Worm (Caenorhabditis elegans): ENCODE measurements around the gene F58D12.3.

DNA sequence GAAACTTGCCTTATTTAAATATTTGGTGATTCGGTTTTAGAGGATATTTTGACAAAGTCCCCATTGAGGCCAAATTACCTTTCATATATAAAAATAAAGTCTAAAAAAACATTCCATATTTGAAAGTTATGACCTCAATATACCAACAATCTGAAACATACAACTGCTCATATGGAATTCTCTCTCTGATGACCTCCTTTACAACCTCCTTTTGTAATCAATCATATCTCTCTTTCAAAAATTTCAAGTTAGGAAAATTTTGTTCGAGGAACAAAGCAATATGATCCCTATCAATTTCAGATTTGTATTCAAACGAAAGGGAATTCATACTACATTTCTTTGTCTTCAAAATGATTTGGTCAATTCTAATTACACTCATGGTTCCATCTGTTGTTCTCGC, 21.9 kb downstream of the F58D12.3 start, which contains the start of gene D1086.6:
- TF ChIP-seq mls-2 (tag; optimal IDR thresholded peaks at IDR 0.05) = no peak
- TF ChIP-seq mep-1 (tag; optimal IDR thresholded peaks at IDR 0.05) = no peak
- no peak for TF ChIP-seq zip-8 (tag; optimal IDR thresholded peaks at IDR 0.05)
- no peak for TF ChIP-seq pha-4 (tag; optimal IDR thresholded peaks at IDR 0.05)
- TF ChIP-seq elt-1 (tag; optimal IDR thresholded peaks at IDR 0.05; ENCODE audit: borderline replicate concordance, insufficient read depth) = no peak
- TF ChIP-seq flh-1 (GFP tag; optimal IDR thresholded peaks at IDR 0.05) = no peak
- no peak for TF ChIP-seq hlh-1 (tag; optimal IDR thresholded peaks at IDR 0.05)
- TF ChIP-seq ces-1 (GFP tag; optimal IDR thresholded peaks at IDR 0.05) = no peak
- no peak for TF ChIP-seq bed-3 (GFP tag; optimal IDR thresholded peaks at IDR 0.05)
- TF ChIP-seq nhr-237 (tag; optimal IDR thresholded peaks at IDR 0.05) = no peak
- TF ChIP-seq nhr-76 (tag; optimal IDR thresholded peaks at IDR 0.05) = no peak
- no peak for TF ChIP-seq lsy-2 (tag; optimal IDR thresholded peaks at IDR 0.05)
